Fruit fly (Drosophila melanogaster): ENCODE measurements around the gene Gal.
A peak's percentile ranks its signal among the peaks of the same experiment; 100 is the strongest.

Gene Gal

dm6 chr2L:5974122-5974521, 32.5 kb downstream of the Gal start:
- TF ChIP-seq CG7045 (GFP tag; optimal IDR thresholded peaks at IDR 0.05): peak; percentile 73
- peak; percentile 89 for TF ChIP-seq kay (GFP tag; ENCODE audit: borderline replicate concordance)
- peak; percentile 76 for TF ChIP-seq CG12768 (GFP tag; optimal IDR thresholded peaks at IDR 0.05)
- TF ChIP-seq CG7101 (tag; optimal IDR thresholded peaks at IDR 0.05): peak; percentile 70
- no peak for TF ChIP-seq cnc (optimal IDR thresholded peaks at IDR 0.05)
- TF ChIP-seq Hr96 (GFP tag; optimal IDR thresholded peaks at IDR 0.05): no peak
- peak; percentile 52 for TF ChIP-seq CG14711 (tag; optimal IDR thresholded peaks at IDR 0.05)
- peak; percentile 85 for TF ChIP-seq Crg-1 (GFP tag; optimal IDR thresholded peaks at IDR 0.05)
- TF ChIP-seq Clk (GFP tag; optimal IDR thresholded peaks at IDR 0.05): peak; percentile 59
- peak; percentile 50 for TF ChIP-seq pad (GFP tag; optimal IDR thresholded peaks at IDR 0.05)
- TF ChIP-seq cic (GFP tag; optimal IDR thresholded peaks at IDR 0.05): peak; percentile 46
- peak; percentile 79 for TF ChIP-seq ovo (GFP tag; optimal IDR thresholded peaks at IDR 0.05)
- TF ChIP-seq Mnt (GFP tag; optimal IDR thresholded peaks at IDR 0.05): peak; percentile 46
- TF ChIP-seq CG33017 (tag; optimal IDR thresholded peaks at IDR 0.05): peak; percentile 17
- TF ChIP-seq CG5204 (GFP tag; optimal IDR thresholded peaks at IDR 0.05): no peak
- peak; percentile 4 for TF ChIP-seq tj (GFP tag; optimal IDR thresholded peaks at IDR 0.05)
- peak; percentile 41 for TF ChIP-seq CG1620 (GFP tag; optimal IDR thresholded peaks at IDR 0.05)
- peak; percentile 47 for TF ChIP-seq CG11617 (GFP tag; optimal IDR thresholded peaks at IDR 0.05)
- no peak for TF ChIP-seq bab1 (GFP tag; optimal IDR thresholded peaks at IDR 0.05)
- TF ChIP-seq toe (GFP tag; optimal IDR thresholded peaks at IDR 0.05): peak; percentile 12

- peak; percentile 88 for TF ChIP-seq tj (GFP tag; optimal IDR thresholded peaks at IDR 0.05)
- no peak for TF ChIP-seq CG33017 (tag; optimal IDR thresholded peaks at IDR 0.05)
- no peak for TF ChIP-seq ovo (GFP tag; optimal IDR thresholded peaks at IDR 0.05)
- no peak for TF ChIP-seq Mnt (GFP tag; optimal IDR thresholded peaks at IDR 0.05)
- TF ChIP-seq CG1620 (GFP tag; optimal IDR thresholded peaks at IDR 0.05): no peak
- TF ChIP-seq Crg-1 (GFP tag; optimal IDR thresholded peaks at IDR 0.05): no peak
- TF ChIP-seq kay (GFP tag; ENCODE audit: borderline replicate concordance): peak; percentile 57
- TF ChIP-seq CG11617 (GFP tag; optimal IDR thresholded peaks at IDR 0.05): no peak
- TF ChIP-seq CG7045 (GFP tag; optimal IDR thresholded peaks at IDR 0.05): no peak
- no peak for TF ChIP-seq Hr96 (GFP tag; optimal IDR thresholded peaks at IDR 0.05)
These were observed 33.9 kb downstream of the Gal start for dm6 chr2L:5972588-5973236.

- TF ChIP-seq toe (GFP tag; optimal IDR thresholded peaks at IDR 0.05) (no peak), CG7101 (tag; optimal IDR thresholded peaks at IDR 0.05) (no peak), Crg-1 (GFP tag; optimal IDR thresholded peaks at IDR 0.05) (no peak), pad (GFP tag; optimal IDR thresholded peaks at IDR 0.05) (no peak), CG33017 (tag; optimal IDR thresholded peaks at IDR 0.05) (no peak)
These were observed 34.6 kb downstream of the Gal start for dm6 chr2L:5972005-5972404.

- TF ChIP-seq toe (GFP tag; optimal IDR thresholded peaks at IDR 0.05): no peak
- no peak for TF ChIP-seq pad (GFP tag; optimal IDR thresholded peaks at IDR 0.05)
- no peak for TF ChIP-seq CG14711 (tag; optimal IDR thresholded peaks at IDR 0.05)
- no peak for TF ChIP-seq Hr96 (GFP tag; optimal IDR thresholded peaks at IDR 0.05)
These were observed 35.4 kb downstream of the Gal start for dm6 chr2L:5971093-5971808.

dm6 chr2L:5969559-5969958, 37.1 kb downstream of the Gal start, which contains the start of gene Ucp4B:
Gene Ucp4B, plus strand, starts transcription at chr2L:5969859.
- TF ChIP-seq CG14711 (tag; optimal IDR thresholded peaks at IDR 0.05) (no peak), CG1620 (GFP tag; optimal IDR thresholded peaks at IDR 0.05) (no peak), cic (GFP tag; optimal IDR thresholded peaks at IDR 0.05) (no peak), CG7045 (GFP tag; optimal IDR thresholded peaks at IDR 0.05) (no peak), Hr96 (GFP tag; optimal IDR thresholded peaks at IDR 0.05) (no peak), kay (GFP tag; ENCODE audit: borderline replicate concordance) (no peak), Crg-1 (GFP tag; optimal IDR thresholded peaks at IDR 0.05) (no peak), bab1 (GFP tag; optimal IDR thresholded peaks at IDR 0.05) (no peak), CG5204 (GFP tag; optimal IDR thresholded peaks at IDR 0.05) (no peak), CG33017 (tag; optimal IDR thresholded peaks at IDR 0.05) (no peak), tj (GFP tag; optimal IDR thresholded peaks at IDR 0.05) (no peak), CG11617 (GFP tag; optimal IDR thresholded peaks at IDR 0.05) (no peak), CG12768 (GFP tag; optimal IDR thresholded peaks at IDR 0.05) (no peak), ovo (GFP tag; optimal IDR thresholded peaks at IDR 0.05) (no peak), cnc (optimal IDR thresholded peaks at IDR 0.05) (no peak), Mnt (GFP tag; optimal IDR thresholded peaks at IDR 0.05) (no peak), pad (GFP tag; optimal IDR thresholded peaks at IDR 0.05) (no peak), toe (GFP tag; optimal IDR thresholded peaks at IDR 0.05) (no peak)

- TF ChIP-seq CG11617 (GFP tag; optimal IDR thresholded peaks at IDR 0.05) (no peak), CG14711 (tag; optimal IDR thresholded peaks at IDR 0.05) (no peak), tj (GFP tag; optimal IDR thresholded peaks at IDR 0.05) (peak; percentile 99), bab1 (GFP tag; optimal IDR thresholded peaks at IDR 0.05) (peak; percentile 21)
These were observed 38.7 kb downstream of the Gal start, which contains the start of the genes CG13992 and Ucp4C for dm6 chr2L:5967702-5968616. Gene CG13992, minus strand, starts transcription at chr2L:5967752. Gene Ucp4C, plus strand, starts transcription at chr2L:5968566.
